Worm (Caenorhabditis elegans) whole organism, L4 larva: ENCODE measurements around the gene unc-84.
A peak's percentile ranks its signal among the peaks of the same experiment; 100 is the strongest.

ENCODE experiments used
- D1046.2 ChIP-seq: fragments of 200-800 bp; sonication (Bioruptor generic); IDR thresholded peaks from 2 replicates; pipeline ENCODE4 v1.3.6; 2022; ENCODE audit warnings: missing genetic modification characterization, missing compliant biosample characterization
- F49E8.2 ChIP-seq: sonication (generic microtip); optimal IDR thresholded peaks from 2 replicates; lab custom pipeline; 2016; ENCODE audit warnings: missing compliant biosample characterization, mild to moderate bottlenecking, missing genetic modification characterization, borderline replicate concordance
- T26A8.4 ChIP-seq: fragments of 200-800 bp; sonication (Bioruptor generic); IDR thresholded peaks from 2 replicates; pipeline ENCODE4 v1.3.6; 2022; ENCODE audit warnings: missing genetic modification characterization, missing compliant biosample characterization
- aha-1 ChIP-seq: fragments of 150-350 bp; peaks from one replicate; lab custom pipeline; 2014; ENCODE audit warnings: missing biosample characterization, missing genetic modification characterization
- ceh-28 ChIP-seq: fragments of 150-350 bp; optimal IDR thresholded peaks from 2 replicates; lab custom pipeline; 2014; ENCODE audit warnings: missing biosample characterization, missing genetic modification reagents, missing genetic modification characterization
- ces-1 ChIP-seq: fragments of 150-350 bp; sonication (generic microtip); optimal IDR thresholded peaks from 4 replicates; lab custom pipeline; 2014; ENCODE audit warnings: missing biosample characterization, missing genetic modification reagents, missing genetic modification characterization
- daf-12 ChIP-seq: fragments of 150-350 bp; optimal IDR thresholded peaks from 2 replicates; lab custom pipeline; 2014; ENCODE audit warnings: missing biosample characterization, missing genetic modification reagents, missing genetic modification characterization
- egl-27 ChIP-seq: sonication (generic microtip); optimal IDR thresholded peaks from 3 replicates; lab custom pipeline; 2017; ENCODE audit warnings: missing biosample characterization, missing genetic modification reagents, missing genetic modification characterization
- egl-43 ChIP-seq: fragments of 200-800 bp; sonication (Bioruptor generic); IDR thresholded peaks from 2 replicates; pipeline ENCODE4 v1.3.6; 2022; ENCODE audit warnings: missing genetic modification reagents, missing genetic modification characterization, missing compliant biosample characterization
- fkh-10 ChIP-seq: fragments of 150-350 bp; optimal IDR thresholded peaks from 2 replicates; lab custom pipeline; 2014; ENCODE audit warnings: missing biosample characterization, missing genetic modification reagents, missing genetic modification characterization
- hif-1 ChIP-seq, 2 experiments: sonication (generic microtip); optimal IDR thresholded peaks; 2 replicates each; lab custom pipeline; 2016 to 2017; ENCODE audit warnings: missing compliant biosample characterization in 2 of 2, missing genetic modification characterization in 2 of 2, missing genetic modification reagents in 2 of 2, missing genotype in 2 of 2, mild to moderate bottlenecking in 1 of 2
- hmg-1.1 ChIP-seq: fragments of 200-800 bp; sonication (Bioruptor generic); IDR thresholded peaks from 2 replicates; pipeline ENCODE4 v1.3.6; 2022; ENCODE audit warnings: missing genetic modification reagents, missing genetic modification characterization, missing compliant biosample characterization
- lin-13 ChIP-seq: fragments of 150-350 bp; optimal IDR thresholded peaks from 2 replicates; lab custom pipeline; 2014; ENCODE audit warnings: missing biosample characterization, missing genetic modification reagents, missing genetic modification characterization
- lin-29 ChIP-seq: fragments of 200-800 bp; sonication (Bioruptor generic); IDR thresholded peaks from 2 replicates; pipeline ENCODE4 v1.3.6; 2022; ENCODE audit warnings: missing genetic modification reagents, missing genetic modification characterization, missing compliant biosample characterization
- lin-38 ChIP-seq: fragments of 200-800 bp; sonication (Bioruptor generic); IDR thresholded peaks from 2 replicates; pipeline ENCODE4 v1.3.6; 2022; ENCODE audit warnings: missing genetic modification reagents, missing genetic modification characterization, missing compliant biosample characterization
- lir-3 ChIP-seq: sonication (generic microtip); optimal IDR thresholded peaks from 2 replicates; lab custom pipeline; 2016; ENCODE audit warnings: mild to moderate bottlenecking, missing genetic modification characterization, missing compliant biosample characterization
- mxl-2 ChIP-seq: fragments of 200-800 bp; sonication (Bioruptor generic); conservative IDR thresholded peaks from 2 replicates; pipeline ENCODE4 v1.3.6; 2022; ENCODE audit warnings: missing genetic modification reagents, missing genetic modification characterization, missing compliant biosample characterization
- nhr-10 ChIP-seq: fragments of 150-350 bp; optimal IDR thresholded peaks from 2 replicates; lab custom pipeline; 2014; ENCODE audit warnings: missing biosample characterization, missing genetic modification characterization
- nhr-11 ChIP-seq: fragments of 150-350 bp; optimal IDR thresholded peaks from 2 replicates; lab custom pipeline; 2014; ENCODE audit warnings: missing biosample characterization, missing genetic modification characterization
- nhr-111 ChIP-seq: fragments of 200-800 bp; sonication (Bioruptor generic); optimal IDR thresholded peaks from 2 replicates; lab custom pipeline; 2018; ENCODE audit warnings: mild to moderate bottlenecking, missing genetic modification characterization, missing compliant biosample characterization
- nhr-28 ChIP-seq: fragments of 150-350 bp; optimal IDR thresholded peaks from 2 replicates; lab custom pipeline; 2014; ENCODE audit warnings: missing biosample characterization, missing genetic modification characterization
- nhr-42 ChIP-seq: fragments of 200-800 bp; sonication (Bioruptor generic); IDR thresholded peaks from 2 replicates; pipeline ENCODE4 v1.3.6; 2022; ENCODE audit warnings: missing genetic modification characterization, missing compliant biosample characterization
- nhr-48 ChIP-seq: sonication (generic microtip); optimal IDR thresholded peaks from 2 replicates; lab custom pipeline; 2016; ENCODE audit warnings: mild to moderate bottlenecking, missing genetic modification characterization, missing compliant biosample characterization
- nhr-77 ChIP-seq: fragments of 150-350 bp; optimal IDR thresholded peaks from 2 replicates; lab custom pipeline; 2014; ENCODE audit warnings: missing biosample characterization, missing genetic modification characterization
- pha-4 ChIP-seq, 2 experiments: fragments of 150-350 bp in 1 of 2; fragments of 200-800 bp in 1 of 2; sonication (Bioruptor generic) in 1 of 2; IDR thresholded peaks in 1 of 2; optimal IDR thresholded peaks in 1 of 2; 2 replicates each; pipeline versions ENCODE4 v1.3.6 to Lab custom; 2014 to 2022; ENCODE audit warnings: missing genetic modification characterization in 2 of 2, missing genetic modification reagents in 2 of 2, missing biosample characterization in 1 of 2, missing compliant biosample characterization in 1 of 2
- saeg-2 ChIP-seq: fragments of 200-800 bp; sonication (Bioruptor generic); IDR thresholded peaks from 2 replicates; pipeline ENCODE4 v1.3.6; 2022; ENCODE audit warnings: missing genetic modification reagents, missing genetic modification characterization, missing compliant biosample characterization
- unc-130 ChIP-seq: sonication (generic microtip); optimal IDR thresholded peaks from 2 replicates; lab custom pipeline; 2016; ENCODE audit warnings: missing genetic modification reagents, missing genetic modification characterization, missing compliant biosample characterization
- zag-1 ChIP-seq: fragments of 150-350 bp; optimal IDR thresholded peaks from 2 replicates; lab custom pipeline; 2014; ENCODE audit warnings: missing biosample characterization, missing genetic modification characterization
- zfp-3 ChIP-seq: fragments of 200-800 bp; sonication (Bioruptor generic); conservative IDR thresholded peaks from 2 replicates; pipeline ENCODE4 v1.3.6; 2022; ENCODE audit warnings: missing genetic modification reagents, missing genetic modification characterization, missing compliant biosample characterization
- zip-2 ChIP-seq: fragments of 150-350 bp; optimal IDR thresholded peaks from 2 replicates; lab custom pipeline; 2014; ENCODE audit warnings: missing biosample characterization, missing genetic modification characterization
- ztf-7 ChIP-seq: fragments of 150-350 bp; optimal IDR thresholded peaks from 2 replicates; lab custom pipeline; 2014; ENCODE audit warnings: missing biosample characterization, missing genetic modification characterization

unc-84 gene

ce11 chrX:13621628-13622027, 37.1 kb downstream of the unc-84 start, which contains the start of gene Y12A6A.1:
TSS of gene Y12A6A.1 (minus strand) at chrX:13621728.
- no peak for TF ChIP-seq T26A8.4
- no peak for TF ChIP-seq ztf-7 (tag; lab: Kevin White, UChicago)

- TF ChIP-seq daf-12 (no peak), hif-1 (tag; optimal IDR thresholded peaks at IDR 0.05; lab: Kevin White, UChicago) (no peak), fkh-10 (GFP tag; lab: Kevin White, UChicago) (peak; percentile 66), nhr-42 (GFP tag; lab: Robert Waterston, UW) (no peak)
Observed at ce11 chrX:13631122-13631672, 46.6 kb downstream of the unc-84 start, which contains the start of gene nlg-1. TSS of gene nlg-1 (minus strand) at chrX:13631172.

DNA sequence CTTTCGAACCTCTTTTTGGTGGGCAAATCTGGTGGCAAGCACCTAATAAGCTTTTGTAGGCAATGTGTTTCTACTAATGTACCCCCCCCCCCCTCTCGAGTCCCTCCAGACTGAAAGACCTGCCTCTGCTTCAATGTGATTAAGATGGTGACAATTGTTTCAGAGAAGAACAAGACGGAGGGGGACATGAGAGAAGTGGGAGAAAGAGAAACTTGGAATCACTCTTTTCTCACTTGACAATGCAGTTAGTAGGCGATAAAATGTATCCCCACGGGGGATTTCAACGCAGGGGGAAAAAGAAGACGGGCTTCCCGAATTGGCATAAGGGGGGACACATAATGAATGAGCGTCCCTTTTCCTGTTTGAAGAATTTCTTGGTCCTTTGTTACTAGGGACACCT, 47.7 kb downstream of the unc-84 start:
- peak; percentile 14 for TF ChIP-seq aha-1 (tag; lab: Kevin White, UChicago)
- peak; percentile 27; the same call in 1 of the 2 replicates for TF ChIP-seq hmg-1.1
- TF ChIP-seq egl-27, result no peak

DNA sequence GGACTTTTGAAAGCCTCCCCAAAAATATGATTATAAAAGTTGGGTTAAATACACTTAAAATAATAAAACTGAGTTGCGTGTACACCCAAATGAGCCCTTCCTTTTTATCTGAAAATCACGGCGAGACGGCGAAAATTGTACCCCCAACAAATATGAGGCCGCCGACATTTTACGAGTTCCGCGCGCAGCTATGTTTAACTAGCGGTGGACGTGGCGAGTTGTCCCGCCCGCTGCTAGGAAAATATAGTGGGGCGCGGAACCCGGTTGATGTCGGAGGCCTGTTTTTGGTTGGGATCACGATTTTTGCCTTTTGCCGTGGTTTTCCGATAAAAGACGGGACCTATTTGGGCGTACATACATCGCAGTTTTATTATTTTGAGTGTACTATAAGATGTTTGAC, 48.5 kb downstream of the unc-84 start:
- TF ChIP-seq lin-13 (GFP tag; lab: Kevin White, UChicago) (no peak), egl-43 (GFP tag; lab: Robert Waterston, UW) (no peak), nhr-10 (tag; lab: Kevin White, UChicago) (no peak), nhr-77 (tag; lab: Kevin White, UChicago) (no peak), nhr-48 (tag; lab: Kevin White, UChicago) (no peak), nhr-28 (tag; lab: Kevin White, UChicago) (no peak), nhr-111 (no peak), D1046.2 (GFP tag; lab: Robert Waterston, UW) (no peak), hmg-1.1 (no peak), zag-1 (tag; lab: Kevin White, UChicago) (no peak), zip-2 (tag; lab: Kevin White, UChicago) (no peak), lin-29 (GFP tag; lab: Robert Waterston, UW) (no peak), mxl-2 (no peak), unc-130 (GFP tag; lab: Kevin White, UChicago) (no peak), lir-3 (tag; lab: Kevin White, UChicago) (no peak), ceh-28 (no peak), pha-4 (GFP tag; IDR thresholded peaks at IDR 0.05; lab: Robert Waterston, UW) (no peak), pha-4 (tag; optimal IDR thresholded peaks at IDR 0.05; lab: Kevin White, UChicago) (no peak), zfp-3 (GFP tag; lab: Robert Waterston, UW) (no peak)

DNA sequence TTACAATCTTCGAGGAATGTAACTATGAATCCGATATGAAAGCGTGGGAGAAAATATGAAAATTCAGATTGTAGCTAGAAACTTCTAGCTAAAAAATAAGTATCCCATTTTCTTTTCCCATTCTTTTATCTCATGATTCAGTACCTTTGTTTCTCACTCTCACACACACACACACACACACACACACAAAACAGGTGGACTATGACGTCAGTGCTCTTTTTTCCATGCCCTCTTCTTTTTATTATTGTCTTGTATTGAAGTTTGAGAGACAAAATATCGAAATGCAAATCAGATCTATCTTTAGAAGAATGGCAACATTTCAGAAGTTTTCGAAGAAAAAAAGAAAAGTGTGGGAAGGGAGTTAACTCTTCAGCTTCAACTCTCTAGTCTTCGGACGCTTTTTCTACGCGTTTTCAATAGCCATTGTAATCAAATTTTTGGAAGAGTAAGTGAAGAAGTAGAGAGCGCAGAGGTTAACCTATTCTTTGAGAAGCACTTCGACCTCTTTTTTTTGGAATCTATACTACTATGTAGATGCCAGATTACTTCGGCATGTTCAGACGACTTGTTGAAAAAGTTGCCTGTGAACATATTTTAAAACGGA, 49.4 kb downstream of the unc-84 start:
- TF ChIP-seq fkh-10 (GFP tag; lab: Kevin White, UChicago) (peak; percentile 42), nhr-11 (tag; lab: Kevin White, UChicago) (peak; percentile 18), lin-38 (GFP tag; lab: Robert Waterston, UW) (no peak), ces-1 (peak; percentile 32)
- TF ChIP-seq, all 104 proteins: peak for 3

DNA sequence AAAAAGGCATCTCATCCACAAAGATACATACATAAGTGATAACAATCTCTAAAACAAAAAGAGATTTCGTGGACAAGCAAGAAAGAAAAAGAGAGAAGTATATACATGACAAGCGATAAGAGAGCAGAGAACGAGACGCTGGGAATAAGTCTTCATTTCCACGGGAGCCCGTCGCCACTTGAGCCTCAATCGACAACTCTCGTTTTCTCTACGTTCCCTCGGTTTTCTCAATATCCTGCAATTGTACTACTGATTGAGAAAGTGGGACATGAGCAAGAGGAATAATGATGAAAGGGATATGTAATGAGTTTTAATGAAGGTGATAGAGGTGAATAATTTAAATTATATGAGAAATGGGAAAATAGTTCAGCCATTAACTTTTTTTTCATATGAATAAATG, 53.0 kb downstream of the unc-84 start:
- TF ChIP-seq saeg-2 (GFP tag; lab: Robert Waterston, UW) (no peak), F49E8.2 (no peak)
